Fruit fly (Drosophila melanogaster) whole organism, wandering third instar larva: Measurements from ENCODE around the gene Mpc1.

Source experiments
- N ChIP-seq: fragments of >200 bp; optimal IDR thresholded peaks from 2 replicates; lab custom pipeline; 2018; ENCODE audit warnings: missing biosample characterization, missing external identifiers, missing genetic modification characterization
- ey ChIP-seq: fragments of 200-800 bp; sonication (Bioruptor generic); optimal IDR thresholded peaks from 2 replicates; lab custom pipeline; 2016; ENCODE audit warnings: missing biosample characterization, missing genetic modification characterization
- fru ChIP-seq: fragments of 200-800 bp; sonication (Bioruptor generic); optimal IDR thresholded peaks from 3 replicates; lab custom pipeline; 2016; ENCODE audit warnings: missing biosample characterization, mild to moderate bottlenecking, missing genetic modification characterization
- h ChIP-seq: fragments of 200-800 bp; sonication (Bioruptor generic); optimal IDR thresholded peaks from 3 replicates; lab custom pipeline; 2016; ENCODE audit warnings: missing biosample characterization, mild to moderate bottlenecking, missing genetic modification characterization

- no peak for TF ChIP-seq N (GFP tag; lab: Kevin White, UChicago)
- no peak for TF ChIP-seq ey (GFP tag; lab: Kevin White, UChicago)
- TF ChIP-seq h, result no peak
- no peak for TF ChIP-seq fru (GFP tag; lab: Kevin White, UChicago)
Measured at dm6 chr3R:18964819-18965218, 36.4 kb upstream of the Mpc1 start.
